Fruit fly (Drosophila melanogaster) whole organism, adult: ENCODE data around the gene Glys.

Source experiments
- CG12768 ChIP-seq: fragments of 200-800 bp; sonication (Bioruptor generic); optimal IDR thresholded peaks from 2 replicates; lab custom pipeline; 2017; ENCODE audit warnings: missing biosample characterization, missing genetic modification characterization, mild to moderate bottlenecking, moderate library complexity, missing genetic modification reagents
- CG14711 ChIP-seq: fragments of 200-800 bp; sonication (Bioruptor generic); optimal IDR thresholded peaks from 2 replicates; lab custom pipeline; 2018; ENCODE audit warnings: missing biosample characterization, mild to moderate bottlenecking, missing genetic modification characterization, moderate library complexity
- CG33017 ChIP-seq: fragments of 200-800 bp; sonication (Bioruptor generic); optimal IDR thresholded peaks from 2 replicates; lab custom pipeline; 2018; ENCODE audit warnings: missing biosample characterization, mild to moderate bottlenecking, missing genetic modification characterization, moderate library complexity
- CG7045 ChIP-seq: fragments of 200-800 bp; sonication (Bioruptor generic); optimal IDR thresholded peaks from 2 replicates; lab custom pipeline; 2017; ENCODE audit warnings: missing biosample characterization, mild to moderate bottlenecking, missing genetic modification characterization
- CG7101 ChIP-seq: fragments of 200-800 bp; sonication (Bioruptor generic); optimal IDR thresholded peaks from 2 replicates; lab custom pipeline; 2018; ENCODE audit warnings: missing biosample characterization, mild to moderate bottlenecking, missing genetic modification characterization, moderate library complexity
- Crg-1 ChIP-seq: fragments of 200-800 bp; sonication (Bioruptor generic); optimal IDR thresholded peaks from 2 replicates; lab custom pipeline; 2016; ENCODE audit warnings: missing biosample characterization, missing genetic modification characterization
- Hr96 ChIP-seq: fragments of 200-800 bp; sonication (Bioruptor generic); optimal IDR thresholded peaks from 2 replicates; lab custom pipeline; 2016; ENCODE audit warnings: missing biosample characterization, missing genetic modification characterization
- cic ChIP-seq: fragments of 200-800 bp; sonication (Bioruptor generic); optimal IDR thresholded peaks from 2 replicates; lab custom pipeline; 2017; ENCODE audit warnings: missing biosample characterization, mild to moderate bottlenecking, missing genetic modification characterization, moderate library complexity
- cnc ChIP-seq, 2 experiments: fragments of >200 bp; optimal IDR thresholded peaks; 2 replicates each; lab custom pipeline; 2017
- kay ChIP-seq: fragments of 200-800 bp; sonication (Bioruptor generic); peaks from one replicate; lab custom pipeline; 2016; ENCODE audit warnings: missing biosample characterization, missing genetic modification characterization, borderline replicate concordance
- tj ChIP-seq: fragments of 200-800 bp; sonication (Bioruptor generic); optimal IDR thresholded peaks from 3 replicates; lab custom pipeline; 2017; ENCODE audit warnings: missing biosample characterization, mild to moderate bottlenecking, missing genetic modification characterization, moderate library complexity

DNA sequence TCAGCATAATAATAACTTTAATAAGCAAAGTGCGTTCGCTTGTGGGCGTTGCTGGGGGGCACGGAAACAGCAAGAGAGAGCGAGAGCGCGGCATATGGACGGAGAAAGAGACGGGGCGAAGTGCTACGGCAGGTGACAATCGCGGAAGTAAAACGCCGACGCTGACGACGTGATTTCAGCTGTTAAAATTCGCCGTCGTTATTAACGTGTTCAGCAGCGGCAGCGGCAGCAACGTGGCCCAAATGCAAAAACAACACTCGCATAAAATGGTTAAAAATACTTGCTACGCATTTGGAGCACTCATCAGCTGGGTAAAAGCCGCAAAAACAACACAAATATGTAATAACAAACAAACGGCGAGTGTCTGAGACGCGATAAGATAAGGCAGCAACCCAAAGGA, 54.5 kb downstream of the Glys start:
- no peak for TF ChIP-seq CG12768 (GFP tag; lab: Kevin White, UChicago)
- TF ChIP-seq tj, result peak; percentile 63
- TF ChIP-seq cic (GFP tag; lab: Kevin White, UChicago), result peak; percentile 27
- TF ChIP-seq kay (GFP tag; lab: Kevin White, UChicago), result no peak
- TF ChIP-seq CG33017 (tag; lab: Kevin White, UChicago), result no peak
- TF ChIP-seq CG7045 (GFP tag; lab: Kevin White, UChicago), result no peak
- TF ChIP-seq CG7101 (tag; lab: Kevin White, UChicago), result no peak
- TF ChIP-seq Hr96, result no peak
- no peak for TF ChIP-seq CG14711 (tag; lab: Kevin White, UChicago)
- no peak for TF ChIP-seq Crg-1 (GFP tag; lab: Kevin White, UChicago)
- no peak for TF ChIP-seq cnc (optimal IDR thresholded peaks at IDR 0.05; lab: Kevin White, UChicago)
